Worm (Caenorhabditis elegans): ENCODE measurements around the gene Y43F8B.20.

- TF ChIP-seq snpc-4 (tag; optimal IDR thresholded peaks at IDR 0.05) (no peak), mab-5 (tag; optimal IDR thresholded peaks at IDR 0.05) (no peak)
Observed at ce11 chrV:19524569-19524968, 25.0 kb downstream of the Y43F8B.20 start.
